Worm (Caenorhabditis elegans) whole organism, mixed stage, embryonic: Measurements from ENCODE around the gene mam-4.
A peak's percentile ranks its signal among the peaks of the same experiment; 100 is the strongest.

Experiments used
- M03D4.4 ChIP-seq: sonication (generic microtip); optimal IDR thresholded peaks from 2 replicates; lab custom pipeline; 2017; ENCODE audit warnings: mild to moderate bottlenecking, missing genetic modification characterization, missing compliant biosample characterization
- bed-3 ChIP-seq: fragments of 200-800 bp; sonication (Bioruptor generic); optimal IDR thresholded peaks from 3 replicates; lab custom pipeline; 2018; ENCODE audit warnings: mild to moderate bottlenecking, missing genetic modification characterization, moderate library complexity, missing compliant biosample characterization
- blmp-1 ChIP-seq: fragments of 150-350 bp; optimal IDR thresholded peaks from 2 replicates; lab custom pipeline; 2014; ENCODE audit warnings: missing biosample characterization, missing genetic modification characterization
- ceh-39 ChIP-seq: fragments of 150-350 bp; optimal IDR thresholded peaks from 2 replicates; lab custom pipeline; 2014; ENCODE audit warnings: missing biosample characterization, missing genetic modification characterization
- ceh-43 ChIP-seq: fragments of 200-800 bp; sonication (Bioruptor generic); optimal IDR thresholded peaks from 2 replicates; lab custom pipeline; 2018; ENCODE audit warnings: mild to moderate bottlenecking, missing genetic modification characterization, moderate library complexity, missing compliant biosample characterization
- ceh-83 ChIP-seq: fragments of 200-800 bp; sonication (Bioruptor generic); optimal IDR thresholded peaks from 2 replicates; lab custom pipeline; 2018; ENCODE audit warnings: mild to moderate bottlenecking, missing genetic modification characterization, missing compliant biosample characterization
- ces-1 ChIP-seq: fragments of 150-350 bp; optimal IDR thresholded peaks from 2 replicates; lab custom pipeline; 2014; ENCODE audit warnings: missing biosample characterization, missing genetic modification reagents, missing genetic modification characterization
- cnd-1 ChIP-seq: fragments of 200-800 bp; sonication (Bioruptor generic); optimal IDR thresholded peaks from 2 replicates; lab custom pipeline; 2018; ENCODE audit warnings: mild to moderate bottlenecking, missing genetic modification characterization, missing compliant biosample characterization
- drap-1 ChIP-seq: fragments of 200-800 bp; sonication (Bioruptor generic); optimal IDR thresholded peaks from 3 replicates; lab custom pipeline; 2018; ENCODE audit warnings: mild to moderate bottlenecking, missing genetic modification characterization, missing compliant biosample characterization
- elt-1 ChIP-seq: sonication (generic microtip); optimal IDR thresholded peaks from 2 replicates; lab custom pipeline; 2017; ENCODE audit warnings: missing genetic modification characterization, mild to moderate bottlenecking, missing compliant biosample characterization, antibody characterized with exemption, moderate library complexity, borderline replicate concordance; ENCODE audit not compliant: insufficient read depth
- flh-1 ChIP-seq: fragments of 200-800 bp; sonication (Bioruptor generic); optimal IDR thresholded peaks from 2 replicates; lab custom pipeline; 2018; ENCODE audit warnings: mild to moderate bottlenecking, missing genetic modification characterization, moderate library complexity, missing compliant biosample characterization
- ham-2 ChIP-seq: fragments of 200-800 bp; sonication (Bioruptor generic); optimal IDR thresholded peaks from 2 replicates; lab custom pipeline; 2018; ENCODE audit warnings: mild to moderate bottlenecking, missing genetic modification characterization, missing compliant biosample characterization
- hlh-1 ChIP-seq: fragments of 150-350 bp; optimal IDR thresholded peaks from 2 replicates; lab custom pipeline; 2014; ENCODE audit warnings: missing biosample characterization, missing genetic modification reagents, missing genetic modification characterization
- lin-13 ChIP-seq: fragments of 150-350 bp; optimal IDR thresholded peaks from 2 replicates; lab custom pipeline; 2014; ENCODE audit warnings: missing biosample characterization, missing genetic modification characterization
- lin-32 ChIP-seq: fragments of 200-800 bp; sonication (Bioruptor generic); optimal IDR thresholded peaks from 2 replicates; lab custom pipeline; 2018; ENCODE audit warnings: mild to moderate bottlenecking, missing genetic modification characterization, missing compliant biosample characterization
- lsy-2 ChIP-seq: fragments of 150-350 bp; optimal IDR thresholded peaks from 2 replicates; lab custom pipeline; 2014; ENCODE audit warnings: missing biosample characterization, missing genetic modification characterization
- mab-5 ChIP-seq: fragments of 150-350 bp; optimal IDR thresholded peaks from 2 replicates; lab custom pipeline; 2014; ENCODE audit warnings: missing biosample characterization, missing genetic modification characterization
- mep-1 ChIP-seq: fragments of 150-350 bp; optimal IDR thresholded peaks from 2 replicates; lab custom pipeline; 2017; ENCODE audit warnings: missing biosample characterization, missing genetic modification reagents, missing genetic modification characterization, inconsistent platforms
- nhr-12 ChIP-seq: fragments of 150-350 bp; optimal IDR thresholded peaks from 2 replicates; lab custom pipeline; 2014; ENCODE audit warnings: missing biosample characterization, missing genetic modification characterization
- nhr-2 ChIP-seq: fragments of 150-350 bp; optimal IDR thresholded peaks from 2 replicates; lab custom pipeline; 2014; ENCODE audit warnings: missing biosample characterization, missing genetic modification characterization
- nhr-237 ChIP-seq: fragments of 150-350 bp; optimal IDR thresholded peaks from 2 replicates; lab custom pipeline; 2014; ENCODE audit warnings: missing biosample characterization, missing genetic modification characterization
- nhr-28 ChIP-seq: fragments of 150-350 bp; optimal IDR thresholded peaks from 2 replicates; lab custom pipeline; 2014; ENCODE audit warnings: missing biosample characterization, missing genetic modification characterization
- nhr-76 ChIP-seq: sonication (generic microtip); optimal IDR thresholded peaks from 2 replicates; lab custom pipeline; 2017; ENCODE audit warnings: missing biosample characterization, missing genetic modification characterization
- pha-4 ChIP-seq: fragments of 150-350 bp; optimal IDR thresholded peaks from 2 replicates; lab custom pipeline; 2018; ENCODE audit warnings: missing biosample characterization, missing genetic modification reagents, missing genetic modification characterization
- sem-2 ChIP-seq: fragments of 200-800 bp; sonication (Bioruptor generic); optimal IDR thresholded peaks from 2 replicates; lab custom pipeline; 2018; ENCODE audit warnings: mild to moderate bottlenecking, missing genetic modification characterization, missing compliant biosample characterization
- snpc-4 ChIP-seq: fragments of 150-350 bp; optimal IDR thresholded peaks from 2 replicates; lab custom pipeline; 2014; ENCODE audit warnings: missing biosample characterization, missing genetic modification characterization
- unc-120 ChIP-seq: sonication (generic microtip); optimal IDR thresholded peaks from 2 replicates; lab custom pipeline; 2017; ENCODE audit warnings: missing genetic modification characterization, missing compliant biosample characterization; ENCODE audit not compliant: poor library complexity, severe bottlenecking
- unc-39 ChIP-seq: fragments of 150-350 bp; optimal IDR thresholded peaks from 2 replicates; lab custom pipeline; 2014; ENCODE audit warnings: missing biosample characterization, missing genetic modification characterization
- unc-62 ChIP-seq: fragments of 150-350 bp; optimal IDR thresholded peaks from 2 replicates; lab custom pipeline; 2014; ENCODE audit warnings: missing biosample characterization, missing genetic modification reagents, missing genetic modification characterization
- zip-8 ChIP-seq: fragments of 150-350 bp; optimal IDR thresholded peaks from 2 replicates; lab custom pipeline; 2014; ENCODE audit warnings: missing biosample characterization, missing genetic modification characterization
- ztf-11 ChIP-seq: fragments of 150-350 bp; optimal IDR thresholded peaks from 2 replicates; lab custom pipeline; 2014; ENCODE audit warnings: missing biosample characterization, missing genetic modification characterization

mam-4 gene

ce11 chrV:11271051-11271450, 23.1 kb downstream of the mam-4 start, which contains the start of gene clec-222:
clec-222 (plus strand) TSS chrV:11271351.
- TF ChIP-seq hlh-1 (tag; lab: Kevin White, UChicago) (no peak), ceh-83 (GFP tag; lab: Kevin White, UChicago) (no peak), zip-8 (no peak), lin-32 (GFP tag; lab: Kevin White, UChicago) (no peak), unc-62 (GFP tag; lab: Kevin White, UChicago) (no peak), blmp-1 (no peak), drap-1 (GFP tag; lab: Kevin White, UChicago) (no peak), lsy-2 (tag; lab: Kevin White, UChicago) (no peak), M03D4.4 (tag; lab: Kevin White, UChicago) (no peak), unc-39 (tag; lab: Kevin White, UChicago) (no peak)

DNA sequence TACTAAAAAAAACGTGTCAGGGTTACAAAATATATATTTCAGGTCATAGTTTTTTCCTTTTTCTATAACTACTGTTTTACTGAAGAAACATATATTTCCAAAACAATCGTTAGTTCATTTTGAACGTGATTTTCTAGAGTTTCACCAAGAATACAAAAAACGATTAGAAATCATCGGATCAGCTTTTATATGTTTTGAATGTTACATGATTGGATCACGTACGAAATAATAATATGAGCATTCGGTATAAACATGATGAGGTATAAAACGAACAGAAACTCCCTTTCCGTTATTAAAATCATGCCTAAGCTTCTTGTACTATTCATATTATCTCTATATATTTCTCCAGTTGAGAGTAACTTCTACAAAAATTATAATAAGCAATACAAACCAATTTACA, 24.9 kb downstream of the mam-4 start, which contains the start of gene clec-223:
Gene clec-223 (plus strand): TSS at position 301 of the 400 bp plus-strand sequence.
- no peak for TF ChIP-seq lin-32 (GFP tag; lab: Kevin White, UChicago)
- TF ChIP-seq nhr-237 (tag; lab: Kevin White, UChicago): no peak
- TF ChIP-seq unc-120 (tag; lab: Kevin White, UChicago): no peak
- no peak for TF ChIP-seq nhr-28 (tag; lab: Kevin White, UChicago)
- TF ChIP-seq cnd-1 (tag; lab: Kevin White, UChicago): no peak
- no peak for TF ChIP-seq M03D4.4 (tag; lab: Kevin White, UChicago)
- TF ChIP-seq bed-3 (GFP tag; lab: Kevin White, UChicago): no peak
- no peak for TF ChIP-seq pha-4 (tag; lab: Kevin White, UChicago)
- no peak for TF ChIP-seq ceh-43 (GFP tag; lab: Kevin White, UChicago)
- TF ChIP-seq drap-1 (GFP tag; lab: Kevin White, UChicago): no peak
- no peak for TF ChIP-seq nhr-2 (tag; lab: Kevin White, UChicago)
- no peak for TF ChIP-seq hlh-1 (tag; lab: Kevin White, UChicago)
- no peak for TF ChIP-seq elt-1 (tag; lab: Kevin White, UChicago)
- TF ChIP-seq unc-39 (tag; lab: Kevin White, UChicago): no peak
- TF ChIP-seq ham-2 (GFP tag; lab: Kevin White, UChicago): no peak
- no peak for TF ChIP-seq zip-8

DNA sequence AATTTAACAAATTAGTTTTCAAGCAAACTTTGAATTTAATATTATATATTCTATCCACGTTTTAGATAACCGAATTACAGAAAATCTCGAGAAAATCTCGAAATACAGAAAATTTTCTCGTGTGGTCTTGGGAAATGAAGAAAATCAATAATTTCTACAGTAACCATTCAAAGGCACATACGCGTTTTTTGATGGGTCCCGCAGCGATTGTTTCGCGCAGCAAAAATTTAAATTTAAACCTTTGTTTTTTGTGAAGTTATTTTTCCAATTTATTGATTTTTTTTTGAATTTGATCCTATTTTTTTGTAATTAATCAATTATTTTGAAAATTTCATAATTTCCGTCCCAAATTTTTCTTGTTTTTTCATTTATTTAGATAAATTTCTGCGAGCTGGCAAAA, 31.6 kb downstream of the mam-4 start:
- no peak for TF ChIP-seq ztf-11 (tag; lab: Kevin White, UChicago)
- TF ChIP-seq lin-13 (tag; lab: Kevin White, UChicago): no peak
- no peak for TF ChIP-seq zip-8
- TF ChIP-seq nhr-2 (tag; lab: Kevin White, UChicago): no peak
- no peak for TF ChIP-seq nhr-12 (tag; lab: Kevin White, UChicago)
- no peak for TF ChIP-seq nhr-237 (tag; lab: Kevin White, UChicago)
- no peak for TF ChIP-seq lsy-2 (tag; lab: Kevin White, UChicago)
- no peak for TF ChIP-seq sem-2 (GFP tag; lab: Kevin White, UChicago)
- no peak for TF ChIP-seq nhr-76 (tag; lab: Kevin White, UChicago)
- TF ChIP-seq flh-1: no peak
- no peak for TF ChIP-seq mab-5 (tag; lab: Kevin White, UChicago)
- TF ChIP-seq snpc-4 (tag; lab: Kevin White, UChicago): no peak
- TF ChIP-seq ceh-43 (GFP tag; lab: Kevin White, UChicago): no peak
- no peak for TF ChIP-seq ceh-39 (tag; lab: Kevin White, UChicago)
- TF ChIP-seq pha-4 (tag; lab: Kevin White, UChicago): no peak
- no peak for TF ChIP-seq drap-1 (GFP tag; lab: Kevin White, UChicago)
- no peak for TF ChIP-seq M03D4.4 (tag; lab: Kevin White, UChicago)
- TF ChIP-seq bed-3 (GFP tag; lab: Kevin White, UChicago): no peak
- TF ChIP-seq unc-62 (GFP tag; lab: Kevin White, UChicago): no peak
- TF ChIP-seq mep-1 (tag; lab: Kevin White, UChicago): no peak

DNA sequence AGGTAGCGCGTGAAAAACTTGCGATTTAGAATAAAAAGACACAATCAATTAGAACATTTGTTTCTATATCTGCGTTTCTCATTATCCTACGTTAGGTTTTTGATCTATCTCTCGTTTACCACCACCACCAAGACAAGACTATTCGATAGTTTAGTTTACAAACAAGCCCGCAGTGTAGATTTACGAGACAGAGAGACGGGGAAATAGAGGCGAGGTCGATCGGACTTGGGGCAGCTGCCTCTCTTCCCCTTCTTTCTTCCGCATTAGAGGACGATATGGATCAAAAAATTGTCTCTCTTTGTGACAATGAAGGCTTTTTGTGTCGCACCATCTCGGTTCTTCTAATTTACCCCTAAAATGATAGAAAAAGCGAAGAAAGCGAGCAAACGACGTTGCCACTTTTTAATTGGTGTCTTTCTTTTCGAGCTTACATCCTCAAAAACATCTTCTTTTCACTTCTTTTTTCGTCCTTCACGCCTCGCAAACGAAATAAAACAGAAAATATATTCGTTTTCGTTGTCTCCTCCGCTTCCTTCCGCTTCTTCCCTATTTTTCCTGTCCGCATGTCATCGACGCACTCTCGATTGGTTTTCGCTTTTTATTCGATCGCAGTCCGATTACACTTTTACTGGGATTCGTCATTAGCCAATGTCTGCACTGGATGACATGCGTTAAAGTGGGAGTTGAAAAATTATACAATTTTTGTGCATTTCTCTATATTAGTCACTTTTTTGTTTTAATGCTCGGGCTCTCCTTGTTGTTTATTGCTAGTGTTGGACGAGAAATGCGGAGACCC, 33.7 kb downstream of the mam-4 start:
- TF ChIP-seq pha-4 (tag; lab: Kevin White, UChicago) (no peak), hlh-1 (tag; lab: Kevin White, UChicago) (peak; percentile 91), ceh-39 (tag; lab: Kevin White, UChicago) (peak; percentile 39), elt-1 (tag; lab: Kevin White, UChicago) (peak; percentile 41), ham-2 (GFP tag; lab: Kevin White, UChicago) (peak; percentile 65), lin-32 (GFP tag; lab: Kevin White, UChicago) (no peak), unc-62 (GFP tag; lab: Kevin White, UChicago) (peak; percentile 39), mep-1 (tag; lab: Kevin White, UChicago) (peak; percentile 7), blmp-1 (peak; percentile 69), ces-1 (GFP tag; lab: Kevin White, UChicago) (peak; percentile 3), unc-120 (tag; lab: Kevin White, UChicago) (peak; percentile 38)
